Fruit fly (Drosophila melanogaster): ENCODE results near the gene CG32221.

DNA sequence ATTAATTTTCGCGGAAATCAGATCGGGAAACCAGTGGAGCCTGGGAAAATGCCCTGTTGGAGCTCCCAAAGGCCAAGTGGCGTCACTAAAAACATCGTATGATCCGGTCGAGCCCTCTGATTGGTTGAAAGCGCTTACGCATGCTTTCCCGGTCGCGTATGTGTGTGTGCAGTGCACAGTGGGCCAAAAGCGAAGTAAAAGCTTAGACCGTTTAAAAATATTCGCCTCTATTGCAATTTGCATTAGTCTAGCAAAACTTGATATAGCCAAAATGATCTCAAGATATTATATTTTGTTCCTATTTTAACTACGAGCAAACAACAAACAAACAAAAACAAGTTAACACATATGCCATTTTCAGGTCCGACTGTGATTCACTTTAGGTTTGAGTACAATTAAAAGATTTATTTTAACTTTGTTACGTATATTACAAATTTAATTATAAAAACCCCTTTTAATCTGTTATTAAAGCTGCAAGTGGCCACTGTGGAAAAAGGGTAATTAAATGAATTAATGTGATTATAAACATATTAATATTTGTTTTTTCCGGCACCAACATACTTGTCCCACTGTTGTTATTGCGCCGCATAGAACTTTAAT is 40.2 kb upstream of the CG32221 start:
- TF ChIP-seq CG5204 (GFP tag; optimal IDR thresholded peaks at IDR 0.05) (no peak), toe (GFP tag; optimal IDR thresholded peaks at IDR 0.05) (peak; percentile 86), CG33017 (tag; optimal IDR thresholded peaks at IDR 0.05) (peak; percentile 87), CG12768 (GFP tag; optimal IDR thresholded peaks at IDR 0.05) (peak; percentile 89), cnc (optimal IDR thresholded peaks at IDR 0.05) (no peak), Crg-1 (GFP tag; optimal IDR thresholded peaks at IDR 0.05) (peak; percentile 85), Mnt (GFP tag; optimal IDR thresholded peaks at IDR 0.05) (peak; percentile 82), cic (GFP tag; optimal IDR thresholded peaks at IDR 0.05) (peak; percentile 66), CG1620 (GFP tag; optimal IDR thresholded peaks at IDR 0.05) (peak; percentile 75)
